Worm (Caenorhabditis elegans): ENCODE results near the gene srbc-3.

DNA sequence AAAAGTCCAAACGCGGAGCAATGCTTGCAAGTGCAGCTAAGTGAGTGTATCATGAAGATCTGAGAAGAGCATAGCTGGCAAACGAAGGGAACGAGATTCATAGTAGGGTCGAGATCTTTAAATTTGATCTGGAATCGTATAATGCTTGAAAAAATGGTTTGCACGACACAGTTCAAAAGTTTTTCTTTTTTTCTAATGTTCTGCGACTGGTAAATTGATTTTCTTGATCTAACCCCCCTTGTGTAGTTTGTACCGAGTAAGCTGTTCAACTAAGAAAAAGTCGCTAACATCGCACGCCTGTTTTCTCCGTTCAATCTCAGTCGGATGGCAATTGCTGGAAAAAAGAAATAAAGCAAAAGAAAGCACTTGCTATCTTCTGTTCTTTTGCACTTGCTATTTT, 12.2 kb downstream of the srbc-3 start, which contains the start of gene C17B7.14:
- TF ChIP-seq nhr-12 (tag; optimal IDR thresholded peaks at IDR 0.05) (no peak), dmd-4 (tag; optimal IDR thresholded peaks at IDR 0.05) (no peak), nhr-23 (tag; optimal IDR thresholded peaks at IDR 0.05) (no peak), lsy-2 (tag; optimal IDR thresholded peaks at IDR 0.05) (no peak), R02D3.7 (tag; optimal IDR thresholded peaks at IDR 0.05) (no peak), fos-1 (tag; optimal IDR thresholded peaks at IDR 0.05) (no peak), lin-13 (GFP tag; optimal IDR thresholded peaks at IDR 0.05) (no peak), nhr-237 (tag; optimal IDR thresholded peaks at IDR 0.05) (no peak)
